Worm (Caenorhabditis elegans) whole organism, young adult: ENCODE data around the gene cdh-3.

Experiments used
- B0261.1 ChIP-seq: sonication (generic microtip); optimal IDR thresholded peaks from 2 replicates; lab custom pipeline; 2016; ENCODE audit warnings: mild to moderate bottlenecking, missing genetic modification characterization, moderate library complexity, missing compliant biosample characterization
- B0336.3 ChIP-seq: fragments of 200-800 bp; sonication (Bioruptor generic); IDR thresholded peaks from 2 replicates; pipeline ENCODE4 v1.3.6; 2022; ENCODE audit warnings: missing genetic modification characterization, missing compliant biosample characterization
- D2030.7 ChIP-seq: fragments of 200-800 bp; sonication (Bioruptor generic); IDR thresholded peaks from 2 replicates; pipeline ENCODE4 v1.3.6; 2022; ENCODE audit warnings: missing genetic modification reagents, missing genetic modification characterization, missing compliant biosample characterization
- F10E7.11 ChIP-seq: sonication (generic microtip); optimal IDR thresholded peaks from 2 replicates; lab custom pipeline; 2017; ENCODE audit warnings: mild to moderate bottlenecking, missing genetic modification characterization, moderate library complexity, missing compliant biosample characterization
- F33H1.4 ChIP-seq: fragments of 200-800 bp; sonication (Bioruptor generic); IDR thresholded peaks from 2 replicates; pipeline ENCODE4 v1.3.6; 2022; ENCODE audit warnings: missing genetic modification reagents, missing genetic modification characterization, missing compliant biosample characterization
- F39B2.1 ChIP-seq: fragments of 200-800 bp; sonication (Bioruptor generic); IDR thresholded peaks from 2 replicates; pipeline ENCODE4 v1.3.6; 2022; ENCODE audit warnings: missing genetic modification reagents, missing genetic modification characterization, missing compliant biosample characterization
- F52B5.7 ChIP-seq: sonication (generic microtip); optimal IDR thresholded peaks from 2 replicates; lab custom pipeline; 2016; ENCODE audit warnings: mild to moderate bottlenecking, missing genetic modification characterization, missing compliant biosample characterization
- K11D2.4 ChIP-seq: fragments of 200-800 bp; sonication (Bioruptor generic); IDR thresholded peaks from 2 replicates; pipeline ENCODE4 v1.3.6; 2022; ENCODE audit warnings: missing genetic modification reagents, missing genetic modification characterization, missing compliant biosample characterization
- T26A5.8 ChIP-seq: sonication (generic microtip); optimal IDR thresholded peaks from 2 replicates; lab custom pipeline; 2016; ENCODE audit warnings: missing genetic modification characterization, missing compliant biosample characterization
- Y53F4B.3 ChIP-seq: fragments of 200-800 bp; sonication (Bioruptor generic); IDR thresholded peaks from 2 replicates; pipeline ENCODE4 v1.3.6; 2022; ENCODE audit warnings: missing genetic modification reagents, missing genetic modification characterization, missing compliant biosample characterization
- Y53G8AR.9 ChIP-seq: fragments of 200-800 bp; sonication (Bioruptor generic); conservative IDR thresholded peaks from 2 replicates; pipeline ENCODE4 v1.3.6; 2022; ENCODE audit warnings: missing genetic modification reagents, missing genetic modification characterization, missing compliant biosample characterization
- Y56A3A.18 ChIP-seq: fragments of 200-800 bp; sonication (Bioruptor generic); IDR thresholded peaks from 2 replicates; pipeline ENCODE4 v1.3.6; 2022; ENCODE audit warnings: missing genetic modification reagents, missing genetic modification characterization, missing compliant biosample characterization
- Y67H2A.10 ChIP-seq: fragments of 200-800 bp; sonication (Bioruptor generic); conservative IDR thresholded peaks from 2 replicates; pipeline ENCODE4 v1.3.6; 2022; ENCODE audit warnings: missing genetic modification reagents, missing genetic modification characterization, missing compliant biosample characterization
- Y79H2A.3 ChIP-seq: fragments of 200-800 bp; sonication (Bioruptor generic); conservative IDR thresholded peaks from 2 replicates; pipeline ENCODE4 v1.3.6; 2022; ENCODE audit warnings: missing genetic modification reagents, missing genetic modification characterization, missing compliant biosample characterization
- Y95B8A.8 ChIP-seq: fragments of 200-800 bp; sonication (Bioruptor generic); IDR thresholded peaks from 2 replicates; pipeline ENCODE4 v1.3.6; 2022; ENCODE audit warnings: missing genetic modification reagents, missing genetic modification characterization, missing compliant biosample characterization
- athp-1 ChIP-seq: sonication (generic microtip); optimal IDR thresholded peaks from 2 replicates; lab custom pipeline; 2017; ENCODE audit warnings: mild to moderate bottlenecking, missing genetic modification characterization, missing compliant biosample characterization
- attf-3 ChIP-seq: fragments of 200-800 bp; sonication (Bioruptor generic); conservative IDR thresholded peaks from 2 replicates; pipeline ENCODE4 v1.3.6; 2022; ENCODE audit warnings: missing genetic modification reagents, missing genetic modification characterization, missing compliant biosample characterization
- bed-1 ChIP-seq: fragments of 200-800 bp; sonication (Bioruptor generic); IDR thresholded peaks from 2 replicates; pipeline ENCODE4 v1.3.6; 2022; ENCODE audit warnings: missing genetic modification reagents, missing genetic modification characterization, missing compliant biosample characterization
- cebp-1 ChIP-seq, 2 experiments: fragments of 200-800 bp in 1 of 2; sonication (Bioruptor generic) in 1 of 2; sonication (generic microtip) in 1 of 2; IDR thresholded peaks in 1 of 2; optimal IDR thresholded peaks in 1 of 2; 2 replicates each; pipeline versions ENCODE4 v1.3.6 to Lab custom; 2017 to 2022; ENCODE audit warnings: missing compliant biosample characterization in 2 of 2, missing genetic modification characterization in 2 of 2, mild to moderate bottlenecking in 1 of 2, missing genetic modification reagents in 1 of 2, moderate library complexity in 1 of 2
- cebp-2 ChIP-seq: fragments of 200-800 bp; sonication (Bioruptor generic); IDR thresholded peaks from 2 replicates; pipeline ENCODE4 v1.3.6; 2022; ENCODE audit warnings: missing genetic modification characterization, missing compliant biosample characterization
- ceh-100 ChIP-seq: fragments of 200-800 bp; sonication (Bioruptor generic); IDR thresholded peaks from 2 replicates; pipeline ENCODE4 v1.3.6; 2022; ENCODE audit warnings: missing genetic modification reagents, missing genetic modification characterization, missing compliant biosample characterization
- ceh-27 ChIP-seq: fragments of 200-800 bp; sonication (Bioruptor generic); optimal IDR thresholded peaks from 2 replicates; lab custom pipeline; 2018; ENCODE audit warnings: mild to moderate bottlenecking, missing genetic modification characterization, moderate library complexity, missing compliant biosample characterization
- ceh-58 ChIP-seq: fragments of 200-800 bp; sonication (Bioruptor generic); IDR thresholded peaks from 2 replicates; pipeline ENCODE4 v1.3.6; 2022; ENCODE audit warnings: missing genetic modification characterization, missing compliant biosample characterization
- ceh-79 ChIP-seq: sonication (generic microtip); optimal IDR thresholded peaks from 2 replicates; lab custom pipeline; 2017; ENCODE audit warnings: mild to moderate bottlenecking, missing genetic modification characterization, missing compliant biosample characterization
- die-1 ChIP-seq: sonication (generic microtip); optimal IDR thresholded peaks from 2 replicates; lab custom pipeline; 2016; ENCODE audit warnings: missing genotype, mild to moderate bottlenecking, missing genetic modification characterization, missing compliant biosample characterization
- dpff-1 ChIP-seq: sonication (generic microtip); optimal IDR thresholded peaks from 2 replicates; lab custom pipeline; 2017; ENCODE audit warnings: mild to moderate bottlenecking, missing genetic modification characterization, missing compliant biosample characterization
- efl-1 ChIP-seq: fragments of 150-350 bp; optimal IDR thresholded peaks from 2 replicates; lab custom pipeline; 2014; ENCODE audit warnings: missing biosample characterization, missing genetic modification reagents, missing genetic modification characterization
- hlh-26 ChIP-seq: fragments of 200-800 bp; sonication (Bioruptor generic); conservative IDR thresholded peaks from 2 replicates; pipeline ENCODE4 v1.3.6; 2022; ENCODE audit warnings: missing genetic modification reagents, missing genetic modification characterization, missing compliant biosample characterization
- hmg-20 ChIP-seq: fragments of 200-800 bp; sonication (Bioruptor generic); IDR thresholded peaks from 2 replicates; pipeline ENCODE4 v1.3.6; 2022; ENCODE audit warnings: missing genetic modification reagents, missing genetic modification characterization, missing compliant biosample characterization
- lag-1 ChIP-seq: fragments of 200-800 bp; sonication (Bioruptor generic); IDR thresholded peaks from 2 replicates; pipeline ENCODE4 v1.3.6; 2022; ENCODE audit warnings: missing genetic modification reagents, missing genetic modification characterization, missing compliant biosample characterization
- lin-35 ChIP-seq, 3 experiments: fragments of 150-350 bp in 2 of 3; sonication (generic microtip) in 1 of 3; optimal IDR thresholded peaks; 2 replicates each; lab custom pipeline; 2014 to 2018; ENCODE audit warnings: missing biosample characterization in 3 of 3, missing genetic modification characterization in 3 of 3, missing genetic modification reagents in 3 of 3
- lin-54 ChIP-seq: fragments of 200-800 bp; sonication (Bioruptor generic); optimal IDR thresholded peaks from 2 replicates; lab custom pipeline; 2018; ENCODE audit warnings: mild to moderate bottlenecking, missing genetic modification characterization, missing compliant biosample characterization
- lir-1 ChIP-seq: fragments of 200-800 bp; sonication (Bioruptor generic); conservative IDR thresholded peaks from 2 replicates; pipeline ENCODE4 v1.3.6; 2022; ENCODE audit warnings: missing genetic modification reagents, missing genetic modification characterization, missing compliant biosample characterization
- lsy-27 ChIP-seq: sonication (generic microtip); optimal IDR thresholded peaks from 2 replicates; lab custom pipeline; 2017; ENCODE audit warnings: missing genetic modification characterization, mild to moderate bottlenecking, missing compliant biosample characterization, antibody characterized with exemption, missing genotype, borderline replicate concordance; ENCODE audit not compliant: insufficient read depth
- mel-28 ChIP-seq: sonication (generic microtip); optimal IDR thresholded peaks from 2 replicates; lab custom pipeline; 2016; ENCODE audit warnings: borderline replicate concordance, mild to moderate bottlenecking, missing genetic modification characterization, missing compliant biosample characterization
- mxl-1 ChIP-seq: sonication (generic microtip); optimal IDR thresholded peaks from 2 replicates; lab custom pipeline; 2016; ENCODE audit warnings: missing genetic modification characterization, missing compliant biosample characterization
- nfya-2 ChIP-seq: fragments of 200-800 bp; sonication (Bioruptor generic); IDR thresholded peaks from 2 replicates; pipeline ENCODE4 v1.3.6; 2022; ENCODE audit warnings: missing genetic modification reagents, missing genetic modification characterization, missing compliant biosample characterization
- nhr-27 ChIP-seq: fragments of 200-800 bp; sonication (Bioruptor generic); optimal IDR thresholded peaks from 2 replicates; lab custom pipeline; 2018; ENCODE audit warnings: mild to moderate bottlenecking, missing genetic modification characterization, moderate library complexity, missing compliant biosample characterization
- nhr-80 ChIP-seq: sonication (generic microtip); optimal IDR thresholded peaks from 2 replicates; lab custom pipeline; 2016; ENCODE audit warnings: missing genetic modification characterization, missing compliant biosample characterization
- pha-4 ChIP-seq: fragments of 150-350 bp; sonication (generic microtip); optimal IDR thresholded peaks from 2 replicates; lab custom pipeline; 2014; ENCODE audit warnings: missing biosample characterization, missing genetic modification reagents, missing genetic modification characterization
- sdz-38 ChIP-seq: sonication (generic microtip); optimal IDR thresholded peaks from 2 replicates; lab custom pipeline; 2016; ENCODE audit warnings: missing genotype, missing genetic modification characterization, missing compliant biosample characterization
- sea-2 ChIP-seq: fragments of 200-800 bp; sonication (Bioruptor generic); IDR thresholded peaks from 2 replicates; pipeline ENCODE4 v1.3.6; 2022; ENCODE audit warnings: missing genetic modification characterization, missing compliant biosample characterization
- snpc-1.1 ChIP-seq: sonication (generic microtip); optimal IDR thresholded peaks from 2 replicates; lab custom pipeline; 2017; ENCODE audit warnings: missing genetic modification characterization, mild to moderate bottlenecking, missing compliant biosample characterization, antibody characterized with exemption, moderate library complexity, missing genotype, missing genetic modification reagents; ENCODE audit not compliant: insufficient read depth
- somi-1 ChIP-seq: fragments of 200-800 bp; sonication (Bioruptor generic); optimal IDR thresholded peaks from 2 replicates; lab custom pipeline; 2018; ENCODE audit warnings: mild to moderate bottlenecking, missing genetic modification characterization, missing compliant biosample characterization
- tbx-9 ChIP-seq: sonication (generic microtip); optimal IDR thresholded peaks from 2 replicates; lab custom pipeline; 2016; ENCODE audit warnings: borderline replicate concordance, missing genetic modification characterization, inconsistent platforms, missing compliant biosample characterization
- unc-62 ChIP-seq: fragments of 150-350 bp; optimal IDR thresholded peaks from 2 replicates; lab custom pipeline; 2014; ENCODE audit warnings: missing biosample characterization, missing genetic modification reagents, missing genetic modification characterization
- xnd-1 ChIP-seq: sonication (generic microtip); optimal IDR thresholded peaks from 2 replicates; lab custom pipeline; 2016; ENCODE audit warnings: missing genotype, missing genetic modification reagents, missing genetic modification characterization, missing compliant biosample characterization
- ztf-25 ChIP-seq: fragments of 200-800 bp; sonication (Bioruptor generic); IDR thresholded peaks from 2 replicates; pipeline ENCODE4 v1.3.6; 2022; ENCODE audit warnings: missing genetic modification reagents, missing genetic modification characterization, missing compliant biosample characterization
- ztf-3 ChIP-seq: fragments of 200-800 bp; sonication (Bioruptor generic); optimal IDR thresholded peaks from 2 replicates; lab custom pipeline; 2018; ENCODE audit warnings: mild to moderate bottlenecking, missing genetic modification characterization, missing compliant biosample characterization

The cdh-3 gene

ce11 chrIII:7710066-7710465 is 44.2 kb downstream of the cdh-3 start (continued):
- TF ChIP-seq cebp-1 (GFP tag; IDR thresholded peaks at IDR 0.05; lab: Robert Waterston, UW) (no peak), cebp-1 (tag; optimal IDR thresholded peaks at IDR 0.05; lab: Kevin White, UChicago) (peak; percentile 76), mel-28 (tag; lab: Kevin White, UChicago) (no peak), nhr-80 (tag; lab: Kevin White, UChicago) (peak; percentile 49), lin-35 (GFP tag; optimal IDR thresholded peaks at IDR 0.05; lab: Kevin White, UChicago) (peak in 1 of 3 experiments; percentile 76), Y79H2A.3 (GFP tag; lab: Robert Waterston, UW) (no peak), lin-54 (GFP tag; lab: Kevin White, UChicago) (peak; percentile 9), pha-4 (tag; lab: Kevin White, UChicago) (no peak), ceh-79 (tag; lab: Kevin White, UChicago) (no peak), Y56A3A.18 (0 out of 2 replicates have a peak, but pooled peaks have one; percentile 52), lsy-27 (tag; lab: Kevin White, UChicago) (no peak), cebp-2 (no peak), K11D2.4 (GFP tag; lab: Robert Waterston, UW) (no peak), xnd-1 (tag; lab: Kevin White, UChicago) (no peak), efl-1 (GFP tag; lab: Kevin White, UChicago) (no peak), lir-1 (GFP tag; lab: Robert Waterston, UW) (no peak), Y53G8AR.9 (GFP tag; lab: Robert Waterston, UW) (no peak; the same call in 1 of the 2 replicates), Y53F4B.3 (GFP tag; lab: Robert Waterston, UW) (no peak), somi-1 (no peak), nhr-27 (tag; lab: Kevin White, UChicago) (no peak), bed-1 (no peak), Y67H2A.10 (GFP tag; lab: Robert Waterston, UW) (no peak), T26A5.8 (tag; lab: Kevin White, UChicago) (no peak), sea-2 (GFP tag; lab: Robert Waterston, UW) (no peak), mxl-1 (tag; lab: Kevin White, UChicago) (no peak), F33H1.4 (GFP tag; lab: Robert Waterston, UW) (peak; percentile 25; the same call in 1 of the 2 replicates), D2030.7 (GFP tag; lab: Robert Waterston, UW) (peak; percentile 23; the same call in 1 of the 2 replicates), athp-1 (tag; lab: Kevin White, UChicago) (peak; percentile 87), ceh-100 (peak; percentile 25; the same call in 1 of the 2 replicates), unc-62 (GFP tag; lab: Kevin White, UChicago) (no peak), sdz-38 (tag; lab: Kevin White, UChicago) (no peak), lag-1 (GFP tag; lab: Robert Waterston, UW) (no peak), die-1 (tag; lab: Kevin White, UChicago) (no peak), F39B2.1 (GFP tag; lab: Robert Waterston, UW) (no peak), Y95B8A.8 (GFP tag; lab: Robert Waterston, UW) (no peak), ztf-25 (GFP tag; lab: Robert Waterston, UW) (no peak), ceh-27 (peak; percentile 78), F52B5.7 (no peak), ceh-58 (GFP tag; lab: Robert Waterston, UW) (no peak), F10E7.11 (tag; lab: Kevin White, UChicago) (no peak), attf-3 (no peak; the same call in 1 of the 2 replicates), B0261.1 (no peak), hmg-20 (GFP tag; lab: Robert Waterston, UW) (no peak), dpff-1 (tag; lab: Kevin White, UChicago) (no peak), ztf-3 (GFP tag; lab: Kevin White, UChicago) (no peak), tbx-9 (tag; lab: Kevin White, UChicago) (no peak), B0336.3 (GFP tag; lab: Robert Waterston, UW) (peak; percentile 35; the same call in 1 of the 2 replicates), hlh-26 (GFP tag; lab: Robert Waterston, UW) (no peak), snpc-1.1 (tag; lab: Kevin White, UChicago) (no peak), nfya-2 (GFP tag; lab: Robert Waterston, UW) (no peak)
